Worm (Caenorhabditis elegans) whole organism, L1 larva: ENCODE results near the gene clc-9.

Experiments used
- C04F5.9 ChIP-seq: sonication (generic microtip); optimal IDR thresholded peaks from 2 replicates; lab custom pipeline; 2016; ENCODE audit warnings: missing genetic modification characterization, missing compliant biosample characterization
- C16A3.4 ChIP-seq: fragments of 150-350 bp; optimal IDR thresholded peaks from 2 replicates; lab custom pipeline; 2014; ENCODE audit warnings: missing biosample characterization, missing genetic modification characterization
- F16B12.6 ChIP-seq: fragments of 150-350 bp; optimal IDR thresholded peaks from 2 replicates; lab custom pipeline; 2014; ENCODE audit warnings: missing biosample characterization, missing genetic modification characterization
- blmp-1 ChIP-seq: fragments of 150-350 bp; optimal IDR thresholded peaks from 2 replicates; lab custom pipeline; 2014; ENCODE audit warnings: missing biosample characterization, missing genetic modification characterization
- ceh-63 ChIP-seq: fragments of 200-800 bp; sonication (Bioruptor generic); optimal IDR thresholded peaks from 2 replicates; lab custom pipeline; 2018; ENCODE audit warnings: mild to moderate bottlenecking, missing genetic modification characterization, missing compliant biosample characterization
- ceh-82 ChIP-seq, 3 experiments: fragments of 150-350 bp in 1 of 3; sonication (generic microtip) in 2 of 3; optimal IDR thresholded peaks; 2 replicates each; lab custom pipeline; 2014 to 2017; ENCODE audit warnings: missing biosample characterization in 3 of 3, missing genetic modification characterization in 3 of 3
- ceh-88 ChIP-seq: fragments of 200-800 bp; sonication (Bioruptor generic); IDR thresholded peaks from 2 replicates; pipeline ENCODE4 v1.3.6; 2022; ENCODE audit warnings: missing genetic modification characterization, missing compliant biosample characterization
- ces-1 ChIP-seq: fragments of 150-350 bp; optimal IDR thresholded peaks from 2 replicates; lab custom pipeline; 2014; ENCODE audit warnings: missing biosample characterization, missing genetic modification reagents, missing genetic modification characterization
- dpl-1 ChIP-seq, 3 experiments: fragments of 150-350 bp in 2 of 3; sonication (generic microtip) in 1 of 3; optimal IDR thresholded peaks; 2 replicates each; lab custom pipeline; 2014 to 2017; ENCODE audit warnings: missing biosample characterization in 3 of 3, missing genetic modification characterization in 3 of 3, missing genetic modification reagents in 3 of 3
- dsc-1 ChIP-seq: sonication (generic microtip); optimal IDR thresholded peaks from 2 replicates; lab custom pipeline; 2016; ENCODE audit warnings: mild to moderate bottlenecking, missing genetic modification characterization, missing compliant biosample characterization
- efl-1 ChIP-seq, 4 experiments: fragments of 150-350 bp; optimal IDR thresholded peaks in 3 of 4; peaks in 1 of 4; 1 replicate in 1 of 4; 2 replicates in 3 of 4; lab custom pipeline; 2014; ENCODE audit warnings: missing biosample characterization in 2 of 4, missing genetic modification characterization in 2 of 4, missing genetic modification reagents in 2 of 4
- efl-3 ChIP-seq: fragments of 200-800 bp; sonication (Bioruptor generic); optimal IDR thresholded peaks from 2 replicates; lab custom pipeline; 2018; ENCODE audit warnings: mild to moderate bottlenecking, missing genetic modification characterization, missing compliant biosample characterization
- elt-3 ChIP-seq, 6 experiments: fragments of 150-350 bp in 1 of 6; sonication (generic microtip); optimal IDR thresholded peaks; 2 replicates each; lab custom pipeline; 2017 to 2018; ENCODE audit warnings: missing biosample characterization in 6 of 6, missing genetic modification characterization in 6 of 6, inconsistent platforms in 1 of 6
- fkh-10 ChIP-seq: sonication (generic microtip); optimal IDR thresholded peaks from 2 replicates; lab custom pipeline; 2017; ENCODE audit warnings: missing biosample characterization, missing genetic modification reagents, missing genetic modification characterization
- fkh-8 ChIP-seq: sonication (generic microtip); optimal IDR thresholded peaks from 2 replicates; lab custom pipeline; 2016; ENCODE audit warnings: mild to moderate bottlenecking, missing genetic modification characterization, missing compliant biosample characterization
- hlh-17 ChIP-seq: fragments of 200-800 bp; sonication (Bioruptor generic); optimal IDR thresholded peaks from 2 replicates; lab custom pipeline; 2018; ENCODE audit warnings: missing genetic modification characterization, mild to moderate bottlenecking, missing compliant biosample characterization, moderate library complexity, borderline replicate concordance
- irx-1 ChIP-seq: sonication (generic microtip); optimal IDR thresholded peaks from 2 replicates; lab custom pipeline; 2016; ENCODE audit warnings: missing genetic modification characterization, missing compliant biosample characterization
- isw-1 ChIP-seq: fragments of 200-800 bp; sonication (Bioruptor generic); IDR thresholded peaks from 2 replicates; pipeline ENCODE4 v1.3.6; 2022; ENCODE audit warnings: missing genetic modification characterization, missing compliant biosample characterization
- lin-15B ChIP-seq: fragments of 150-350 bp; sonication (generic microtip); optimal IDR thresholded peaks from 3 replicates; lab custom pipeline; 2014; ENCODE audit warnings: missing biosample characterization, missing genetic modification characterization
- lin-35 ChIP-seq, 2 experiments: fragments of 150-350 bp; optimal IDR thresholded peaks; 2 replicates each; lab custom pipeline; 2014; ENCODE audit warnings: missing biosample characterization in 2 of 2, missing genetic modification characterization in 2 of 2, missing genetic modification reagents in 2 of 2
- lin-39 ChIP-seq: fragments of 150-350 bp; optimal IDR thresholded peaks from 2 replicates; lab custom pipeline; 2014; ENCODE audit warnings: missing biosample characterization, missing genetic modification reagents, missing genetic modification characterization
- lir-3 ChIP-seq: sonication (generic microtip); optimal IDR thresholded peaks from 2 replicates; lab custom pipeline; 2016; ENCODE audit warnings: mild to moderate bottlenecking, missing genetic modification characterization, moderate library complexity, missing compliant biosample characterization; ENCODE audit not compliant: poor library complexity
- lsy-2 ChIP-seq, 2 experiments: fragments of 150-350 bp; optimal IDR thresholded peaks; 2 replicates each; lab custom pipeline; 2014; ENCODE audit warnings: missing biosample characterization in 2 of 2, missing genetic modification characterization in 2 of 2
- mab-9 ChIP-seq: fragments of 200-800 bp; sonication (Bioruptor generic); IDR thresholded peaks from 2 replicates; pipeline ENCODE4 v1.3.6; 2022; ENCODE audit warnings: missing genetic modification reagents, missing genetic modification characterization, missing compliant biosample characterization
- mdl-1 ChIP-seq, 2 experiments: fragments of 150-350 bp; optimal IDR thresholded peaks; 2 replicates each; lab custom pipeline; 2014 to 2017; ENCODE audit warnings: missing biosample characterization in 2 of 2, missing genetic modification characterization in 2 of 2, inconsistent platforms in 1 of 2
- mef-2 ChIP-seq: fragments of 150-350 bp; optimal IDR thresholded peaks from 2 replicates; lab custom pipeline; 2014; ENCODE audit warnings: missing biosample characterization, missing genetic modification characterization
- mep-1 ChIP-seq: fragments of 150-350 bp; optimal IDR thresholded peaks from 2 replicates; lab custom pipeline; 2014; ENCODE audit warnings: missing biosample characterization, missing genetic modification characterization
- nhr-12 ChIP-seq: sonication (generic microtip); optimal IDR thresholded peaks from 2 replicates; lab custom pipeline; 2017; ENCODE audit warnings: missing biosample characterization, missing genetic modification characterization
- nhr-19 ChIP-seq: fragments of 200-800 bp; sonication (Bioruptor generic); conservative IDR thresholded peaks from 2 replicates; pipeline ENCODE4 v1.3.6; 2022; ENCODE audit warnings: missing genetic modification characterization, missing compliant biosample characterization
- nhr-20 ChIP-seq: sonication (generic microtip); optimal IDR thresholded peaks from 2 replicates; lab custom pipeline; 2016; ENCODE audit warnings: mild to moderate bottlenecking, missing genetic modification characterization, missing compliant biosample characterization
- nhr-28 ChIP-seq: fragments of 150-350 bp; optimal IDR thresholded peaks from 2 replicates; lab custom pipeline; 2014; ENCODE audit warnings: missing biosample characterization, missing genetic modification characterization
- nhr-47 ChIP-seq: sonication (generic microtip); optimal IDR thresholded peaks from 2 replicates; lab custom pipeline; 2016; ENCODE audit warnings: mild to moderate bottlenecking, missing genetic modification characterization, moderate library complexity, missing compliant biosample characterization
- nhr-71 ChIP-seq: sonication (generic microtip); optimal IDR thresholded peaks from 2 replicates; lab custom pipeline; 2016; ENCODE audit warnings: mild to moderate bottlenecking, missing genetic modification characterization, moderate library complexity, missing compliant biosample characterization
- nhr-85 ChIP-seq: sonication (generic microtip); peaks from one replicate; lab custom pipeline; 2016; ENCODE audit warnings: missing genetic modification characterization, inconsistent platforms, missing compliant biosample characterization
- nhr-90 ChIP-seq: sonication (generic microtip); optimal IDR thresholded peaks from 2 replicates; lab custom pipeline; 2016; ENCODE audit warnings: mild to moderate bottlenecking, missing genetic modification characterization, missing compliant biosample characterization; ENCODE audit not compliant: poor library complexity
- rnt-1 ChIP-seq: sonication (generic microtip); optimal IDR thresholded peaks from 2 replicates; lab custom pipeline; 2016; ENCODE audit warnings: mild to moderate bottlenecking, missing genetic modification characterization, moderate library complexity, missing compliant biosample characterization
- skn-1 ChIP-seq: fragments of 150-350 bp; optimal IDR thresholded peaks from 2 replicates; lab custom pipeline; 2014; ENCODE audit warnings: missing biosample characterization, missing genetic modification characterization
- snpc-4 ChIP-seq: fragments of 150-350 bp; optimal IDR thresholded peaks from 2 replicates; lab custom pipeline; 2014; ENCODE audit warnings: missing biosample characterization, missing genetic modification characterization
- snu-23 ChIP-seq: sonication (generic microtip); optimal IDR thresholded peaks from 2 replicates; lab custom pipeline; 2016; ENCODE audit warnings: missing genetic modification characterization, missing compliant biosample characterization
- sup-37 ChIP-seq: fragments of 200-800 bp; sonication (Bioruptor generic); optimal IDR thresholded peaks from 2 replicates; lab custom pipeline; 2018; ENCODE audit warnings: mild to moderate bottlenecking, missing genetic modification characterization, missing compliant biosample characterization
- swsn-7 ChIP-seq: sonication (generic microtip); optimal IDR thresholded peaks from 2 replicates; lab custom pipeline; 2016; ENCODE audit warnings: missing genetic modification characterization, missing compliant biosample characterization
- tbx-2 ChIP-seq: sonication (generic microtip); optimal IDR thresholded peaks from 2 replicates; lab custom pipeline; 2016; ENCODE audit warnings: missing genetic modification characterization, missing compliant biosample characterization
- unc-86 ChIP-seq: sonication (generic microtip); optimal IDR thresholded peaks from 2 replicates; lab custom pipeline; 2016; ENCODE audit warnings: missing genetic modification characterization, missing compliant biosample characterization
- xbp-1 ChIP-seq: sonication (generic microtip); optimal IDR thresholded peaks from 2 replicates; lab custom pipeline; 2016; ENCODE audit warnings: missing genetic modification characterization, missing compliant biosample characterization
- zag-1 ChIP-seq: fragments of 150-350 bp; optimal IDR thresholded peaks from 2 replicates; lab custom pipeline; 2014; ENCODE audit warnings: missing biosample characterization, missing genetic modification characterization

The clc-9 gene

ce11 chrIV:11131268-11131667, 18.5 kb downstream of the clc-9 start, which contains the start of gene ard-1:
Gene ard-1, plus strand, starts transcription at chrIV:11131279.
- no peak for TF ChIP-seq mab-9 (GFP tag; lab: Robert Waterston, UW)

ce11 chrIV:11142314-11143227, 29.8 kb downstream of the clc-9 start, which contains the start of gene skih-2:
Gene skih-2, minus strand, starts transcription at chrIV:11142364.
- TF ChIP-seq efl-1 (optimal IDR thresholded peaks at IDR 0.05; lab: Kevin White, UChicago) = peak; percentile 85 to 93
- TF ChIP-seq efl-1 (GFP tag; optimal IDR thresholded peaks at IDR 0.05 in 1 of 2; lab: Kevin White, UChicago) = peak; percentile 95 to 99
- peak; percentile 37 for TF ChIP-seq dsc-1 (tag; lab: Kevin White, UChicago)
- TF ChIP-seq lin-15B = peak; percentile 32
- TF ChIP-seq sup-37 (GFP tag; lab: Kevin White, UChicago) = no peak
- no peak for TF ChIP-seq unc-86 (tag; lab: Kevin White, UChicago)
- TF ChIP-seq nhr-12 = no peak
- TF ChIP-seq isw-1 (GFP tag; lab: Robert Waterston, UW) = peak; percentile 26
- peak; percentile 36 for TF ChIP-seq nhr-20 (tag; lab: Kevin White, UChicago)
- TF ChIP-seq nhr-85 (tag; lab: Kevin White, UChicago) = peak; percentile 68
- no peak for TF ChIP-seq mdl-1 (tag; optimal IDR thresholded peaks at IDR 0.05; lab: Kevin White, UChicago)
- TF ChIP-seq ceh-63 (GFP tag; lab: Kevin White, UChicago) = no peak
- TF ChIP-seq rnt-1 (tag; lab: Kevin White, UChicago) = peak; percentile 18
- peak; percentile 55 for TF ChIP-seq snu-23
- TF ChIP-seq mep-1 (tag; lab: Kevin White, UChicago) = peak; percentile 70
- peak; percentile 94 to 95 for TF ChIP-seq lin-35 (GFP tag; optimal IDR thresholded peaks at IDR 0.05; lab: Kevin White, UChicago)
- peak; percentile 78 for TF ChIP-seq xbp-1
- TF ChIP-seq C16A3.4 = peak; percentile 38
- peak; percentile 56 for TF ChIP-seq skn-1 (tag; lab: Kevin White, UChicago)
- peak; percentile 80 to 86 for TF ChIP-seq lsy-2 (tag; optimal IDR thresholded peaks at IDR 0.05; lab: Kevin White, UChicago)
- TF ChIP-seq C04F5.9 (tag; lab: Kevin White, UChicago) = no peak
- TF ChIP-seq efl-3 (GFP tag; lab: Kevin White, UChicago) = no peak
- peak in 2 of 3 experiments; percentile 12 to 41 for TF ChIP-seq ceh-82 (tag; optimal IDR thresholded peaks at IDR 0.05; lab: Kevin White, UChicago)
- no peak for TF ChIP-seq elt-3 (tag; optimal IDR thresholded peaks at IDR 0.05; lab: Kevin White, UChicago)
- peak; percentile 40 for TF ChIP-seq irx-1 (tag; lab: Kevin White, UChicago)
- TF ChIP-seq snpc-4 = peak; percentile 20
- peak; percentile 18 for TF ChIP-seq lin-39
- peak; percentile 58 for TF ChIP-seq zag-1 (tag; lab: Kevin White, UChicago)
- no peak for TF ChIP-seq fkh-10
- TF ChIP-seq mef-2 (tag; lab: Kevin White, UChicago) = no peak
- no peak for TF ChIP-seq ces-1 (GFP tag; lab: Kevin White, UChicago)
- no peak for TF ChIP-seq nhr-28 (tag; lab: Kevin White, UChicago)
- TF ChIP-seq dpl-1 (GFP tag; optimal IDR thresholded peaks at IDR 0.05; lab: Kevin White, UChicago) = peak; percentile 92 to 95 (median 93)
- TF ChIP-seq tbx-2 (tag; lab: Kevin White, UChicago) = peak; percentile 49
- no peak for TF ChIP-seq lir-3 (tag; lab: Kevin White, UChicago)
- peak; percentile 27 for TF ChIP-seq blmp-1
- TF ChIP-seq F16B12.6 (tag; lab: Kevin White, UChicago) = peak; percentile 88
- peak; percentile 52 for TF ChIP-seq swsn-7 (tag; lab: Kevin White, UChicago)
- TF ChIP-seq hlh-17 (GFP tag; lab: Kevin White, UChicago) = no peak
- TF ChIP-seq fkh-8 (tag; lab: Kevin White, UChicago) = no peak
- peak; percentile 68 for TF ChIP-seq nhr-19 (GFP tag; lab: Robert Waterston, UW)
- TF ChIP-seq nhr-90 = peak; percentile 32
- TF ChIP-seq nhr-47 (tag; lab: Kevin White, UChicago) = peak; percentile 71
- peak; percentile 64 for TF ChIP-seq nhr-71 (tag; lab: Kevin White, UChicago)
- TF ChIP-seq ceh-88 = no peak
